Worm (Caenorhabditis elegans): Measurements from ENCODE around the gene F54D1.6.

DNA sequence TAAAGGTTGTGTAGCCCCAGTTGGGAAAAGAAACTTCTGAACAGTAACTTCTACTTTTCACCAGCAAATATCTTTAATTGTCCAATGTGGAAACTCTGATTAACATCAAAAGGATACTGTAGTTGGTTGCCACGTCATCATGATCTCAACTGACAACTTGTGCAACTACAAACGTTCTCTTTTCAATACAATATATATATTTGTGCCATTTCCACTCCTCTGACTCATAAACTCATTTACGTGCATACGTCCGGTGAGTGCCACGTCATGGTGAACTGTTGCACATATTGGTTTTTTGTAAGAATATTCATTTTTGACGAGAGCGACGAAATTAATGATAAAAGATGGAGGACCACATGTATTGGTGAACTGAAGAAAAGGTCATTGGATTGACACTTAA, 20.2 kb downstream of the F54D1.6 start:
- TF ChIP-seq nhr-6 (tag; optimal IDR thresholded peaks at IDR 0.05) = no peak
- no peak for TF ChIP-seq gmeb-1 (tag; optimal IDR thresholded peaks at IDR 0.05)
- no peak for TF ChIP-seq ztf-4 (tag; optimal IDR thresholded peaks at IDR 0.05)
- no peak for TF ChIP-seq lin-39 (tag; optimal IDR thresholded peaks at IDR 0.05)
- TF ChIP-seq nhr-237 (tag; optimal IDR thresholded peaks at IDR 0.05) = no peak
- no peak for TF ChIP-seq unc-39 (tag; optimal IDR thresholded peaks at IDR 0.05)
